Fruit fly (Drosophila melanogaster) whole organism, embryonic: ENCODE results near the gene nan.

Experiments used
- Asciz ChIP-seq: fragments of 200-800 bp; sonication (Bioruptor generic); optimal IDR thresholded peaks from 2 replicates; lab custom pipeline; 2017; ENCODE audit warnings: missing biosample characterization, mild to moderate bottlenecking, missing genetic modification characterization, missing genetic modification reagents
- BEAF-32 ChIP-seq: fragments of 200-800 bp; sonication (Bioruptor generic); optimal IDR thresholded peaks from 3 replicates; lab custom pipeline; 2017; ENCODE audit warnings: missing biosample characterization, missing genetic modification characterization, mild to moderate bottlenecking, moderate library complexity, missing genetic modification reagents
- CG12219 ChIP-seq: fragments of 200-800 bp; sonication (Bioruptor generic); optimal IDR thresholded peaks from 3 replicates; lab custom pipeline; 2018; ENCODE audit warnings: missing biosample characterization, mild to moderate bottlenecking, missing genetic modification characterization
- CG12744 ChIP-seq: fragments of 200-800 bp; sonication (Bioruptor generic); optimal IDR thresholded peaks from 2 replicates; lab custom pipeline; 2016; ENCODE audit warnings: missing biosample characterization, missing genetic modification characterization
- CG13123 ChIP-seq: fragments of 200-800 bp; sonication (Bioruptor generic); optimal IDR thresholded peaks from 2 replicates; lab custom pipeline; 2016; ENCODE audit warnings: missing biosample characterization, missing genetic modification characterization
- CG17385 ChIP-seq: fragments of 200-800 bp; sonication (Bioruptor generic); optimal IDR thresholded peaks from 3 replicates; lab custom pipeline; 2018; ENCODE audit warnings: missing biosample characterization, mild to moderate bottlenecking, missing genetic modification characterization
- CG17568 ChIP-seq: fragments of 200-800 bp; sonication (Bioruptor generic); optimal IDR thresholded peaks from 2 replicates; lab custom pipeline; 2018; ENCODE audit warnings: missing biosample characterization, mild to moderate bottlenecking, missing genetic modification characterization, moderate library complexity
- CG2120 ChIP-seq: fragments of 200-800 bp; sonication (Bioruptor generic); optimal IDR thresholded peaks from 3 replicates; lab custom pipeline; 2016; ENCODE audit warnings: missing biosample characterization, missing genetic modification characterization
- CG2875 ChIP-seq: fragments of 200-800 bp; sonication (Bioruptor generic); optimal IDR thresholded peaks from 2 replicates; lab custom pipeline; 2017; ENCODE audit warnings: missing biosample characterization, mild to moderate bottlenecking, missing genetic modification characterization, missing genetic modification reagents
- CG31224 ChIP-seq: fragments of 200-800 bp; sonication (Bioruptor generic); IDR thresholded peaks from 2 replicates; pipeline ENCODE4 v1.3.6; 2022; ENCODE audit warnings: missing biosample characterization, missing genetic modification characterization
- CG3163 ChIP-seq: fragments of 200-800 bp; sonication (Bioruptor generic); optimal IDR thresholded peaks from 3 replicates; lab custom pipeline; 2016; ENCODE audit warnings: missing biosample characterization, missing genetic modification characterization
- CG6765 ChIP-seq: fragments of 200-800 bp; sonication (Bioruptor generic); optimal IDR thresholded peaks from 3 replicates; lab custom pipeline; 2017; ENCODE audit warnings: missing biosample characterization, mild to moderate bottlenecking, missing genetic modification characterization
- Chrac-16 ChIP-seq: fragments of 200-800 bp; sonication (Bioruptor generic); optimal IDR thresholded peaks from 3 replicates; lab custom pipeline; 2016; ENCODE audit warnings: missing biosample characterization, missing genetic modification characterization
- Deaf1 ChIP-seq: fragments of 200-800 bp; optimal IDR thresholded peaks from 3 replicates; lab custom pipeline; 2019; ENCODE audit warnings: missing biosample characterization, mild to moderate bottlenecking, missing genetic modification characterization, moderate library complexity
- Dfd ChIP-seq, 2 experiments: fragments of >200 bp; optimal IDR thresholded peaks; 2 replicates each; lab custom pipeline; 2017; ENCODE audit warnings: missing biosample characterization in 2 of 2, missing genetic modification characterization in 2 of 2
- Drgx ChIP-seq: fragments of 200-800 bp; sonication (Bioruptor generic); IDR thresholded peaks from 2 replicates; pipeline ENCODE4 v1.3.6; 2022; ENCODE audit warnings: missing biosample characterization, missing genetic modification characterization
- Gug ChIP-seq: fragments of 200-800 bp; sonication (Bioruptor generic); IDR thresholded peaks from 4 replicates; pipeline ENCODE4 v1.3.6; 2022; ENCODE audit warnings: missing biosample characterization, missing genetic modification characterization
- H15 ChIP-seq: fragments of 200-800 bp; sonication (Bioruptor generic); IDR thresholded peaks from 3 replicates; pipeline ENCODE4 v1.3.6; 2022; ENCODE audit warnings: missing biosample characterization, missing genetic modification characterization
- Mrtf ChIP-seq: fragments of 200-800 bp; sonication (Bioruptor generic); IDR thresholded peaks from 3 replicates; pipeline ENCODE4 v1.3.6; 2022; ENCODE audit warnings: missing biosample characterization, missing genetic modification characterization
- NfI ChIP-seq: fragments of 200-800 bp; sonication (Bioruptor generic); optimal IDR thresholded peaks from 3 replicates; lab custom pipeline; 2018; ENCODE audit warnings: missing biosample characterization, mild to moderate bottlenecking, missing genetic modification characterization, moderate library complexity
- Optix ChIP-seq: fragments of 200-800 bp; sonication (Bioruptor generic); IDR thresholded peaks from 3 replicates; pipeline ENCODE4 v1.3.6; 2022; ENCODE audit warnings: missing biosample characterization, missing genetic modification characterization
- Pdp1 ChIP-seq, 2 experiments: fragments of 200-800 bp; sonication (Bioruptor generic); optimal IDR thresholded peaks; 3 replicates each; lab custom pipeline; 2016; ENCODE audit warnings: missing biosample characterization in 2 of 2, missing genetic modification characterization in 2 of 2, mild to moderate bottlenecking in 1 of 2, moderate library complexity in 1 of 2
- Sin3A ChIP-seq: fragments of >200 bp; optimal IDR thresholded peaks from 2 replicates; lab custom pipeline; 2018
- Sox100B ChIP-seq: fragments of 200-800 bp; sonication (Bioruptor generic); optimal IDR thresholded peaks from 3 replicates; lab custom pipeline; 2018; ENCODE audit warnings: missing biosample characterization, mild to moderate bottlenecking, missing genetic modification characterization
- Tbp ChIP-seq: fragments of >200 bp; optimal IDR thresholded peaks from 2 replicates; lab custom pipeline; 2018; ENCODE audit warnings: missing biosample characterization, missing genetic modification characterization
- Trl ChIP-seq, 3 experiments: fragments of >200 bp in 2 of 3; fragments of 200-800 bp in 1 of 3; sonication (Bioruptor generic) in 1 of 3; optimal IDR thresholded peaks; 2 replicates in 1 of 3; 3 replicates in 2 of 3; lab custom pipeline; 2016 to 2017; ENCODE audit warnings: missing biosample characterization in 1 of 3, missing genetic modification characterization in 1 of 3
- Vsx1 ChIP-seq: fragments of 200-800 bp; sonication (Bioruptor generic); optimal IDR thresholded peaks from 2 replicates; lab custom pipeline; 2017; ENCODE audit warnings: missing biosample characterization, mild to moderate bottlenecking, missing genetic modification characterization, missing genetic modification reagents
- ci ChIP-seq: fragments of 200-800 bp; sonication (Bioruptor generic); IDR thresholded peaks from 3 replicates; pipeline ENCODE4 v1.3.6; 2022; ENCODE audit warnings: missing biosample characterization, missing genetic modification characterization
- dan ChIP-seq: fragments of 200-800 bp; sonication (Bioruptor generic); IDR thresholded peaks from 2 replicates; pipeline ENCODE4 v1.3.6; 2022; ENCODE audit warnings: missing biosample characterization, missing genetic modification characterization
- gcm2 ChIP-seq: fragments of 200-800 bp; sonication (Bioruptor generic); optimal IDR thresholded peaks from 2 replicates; lab custom pipeline; 2016; ENCODE audit warnings: missing biosample characterization, missing genetic modification characterization
- grn ChIP-seq: fragments of 200-800 bp; sonication (Bioruptor generic); optimal IDR thresholded peaks from 3 replicates; lab custom pipeline; 2017; ENCODE audit warnings: missing biosample characterization, missing genetic modification characterization
- gsb-n ChIP-seq: fragments of 200-800 bp; sonication (Bioruptor generic); optimal IDR thresholded peaks from 3 replicates; lab custom pipeline; 2018; ENCODE audit warnings: missing biosample characterization, mild to moderate bottlenecking, missing genetic modification characterization
- gt ChIP-seq: fragments of 200-800 bp; sonication (Bioruptor generic); IDR thresholded peaks from 2 replicates; pipeline ENCODE4 v1.3.6; 2022; ENCODE audit warnings: missing biosample characterization, missing genetic modification characterization
- ham ChIP-seq: fragments of 200-800 bp; sonication (Bioruptor generic); IDR thresholded peaks from 2 replicates; pipeline ENCODE4 v1.3.6; 2022; ENCODE audit warnings: missing biosample characterization, missing genetic modification characterization
- jigr1 ChIP-seq: fragments of 200-800 bp; sonication (Bioruptor generic); IDR thresholded peaks from 3 replicates; pipeline ENCODE4 v1.3.6; 2022; ENCODE audit warnings: missing biosample characterization, missing genetic modification characterization
- lbe ChIP-seq: fragments of 200-800 bp; sonication (Bioruptor generic); optimal IDR thresholded peaks from 2 replicates; lab custom pipeline; 2016; ENCODE audit warnings: missing biosample characterization, mild to moderate bottlenecking, missing genetic modification characterization
- lmd ChIP-seq: fragments of 200-800 bp; sonication (Bioruptor generic); IDR thresholded peaks from 2 replicates; pipeline ENCODE4 v1.3.6; 2022; ENCODE audit warnings: missing biosample characterization, missing genetic modification characterization
- psq ChIP-seq: fragments of 200-800 bp; sonication (Bioruptor generic); optimal IDR thresholded peaks from 2 replicates; lab custom pipeline; 2017; ENCODE audit warnings: missing biosample characterization, missing genetic modification characterization
- sc ChIP-seq, 3 experiments: fragments of >200 bp in 2 of 3; fragments of 200-800 bp in 1 of 3; sonication (Bioruptor generic) in 1 of 3; optimal IDR thresholded peaks; 2 replicates in 2 of 3; 3 replicates in 1 of 3; lab custom pipeline; 2017; ENCODE audit warnings: mild to moderate bottlenecking in 1 of 3, missing biosample characterization in 1 of 3, missing genetic modification characterization in 1 of 3, missing genetic modification reagents in 1 of 3
- sens ChIP-seq: fragments of 200-800 bp; sonication (Bioruptor generic); peaks from one replicate; lab custom pipeline; 2016; ENCODE audit warnings: missing biosample characterization, missing genetic modification characterization
- stc ChIP-seq: fragments of 200-800 bp; sonication (Bioruptor generic); IDR thresholded peaks from 2 replicates; pipeline ENCODE4 v1.3.6; 2022; ENCODE audit warnings: missing biosample characterization, missing genetic modification characterization
- tap ChIP-seq: fragments of 200-800 bp; optimal IDR thresholded peaks from 3 replicates; lab custom pipeline; 2019; ENCODE audit warnings: missing biosample characterization, mild to moderate bottlenecking, missing genetic modification characterization, moderate library complexity
- ttk ChIP-seq: fragments of 200-800 bp; sonication (Bioruptor generic); IDR thresholded peaks from 2 replicates; pipeline ENCODE4 v2.1.2; 2022; ENCODE audit warnings: missing biosample characterization, missing genetic modification characterization

The nan gene

DNA sequence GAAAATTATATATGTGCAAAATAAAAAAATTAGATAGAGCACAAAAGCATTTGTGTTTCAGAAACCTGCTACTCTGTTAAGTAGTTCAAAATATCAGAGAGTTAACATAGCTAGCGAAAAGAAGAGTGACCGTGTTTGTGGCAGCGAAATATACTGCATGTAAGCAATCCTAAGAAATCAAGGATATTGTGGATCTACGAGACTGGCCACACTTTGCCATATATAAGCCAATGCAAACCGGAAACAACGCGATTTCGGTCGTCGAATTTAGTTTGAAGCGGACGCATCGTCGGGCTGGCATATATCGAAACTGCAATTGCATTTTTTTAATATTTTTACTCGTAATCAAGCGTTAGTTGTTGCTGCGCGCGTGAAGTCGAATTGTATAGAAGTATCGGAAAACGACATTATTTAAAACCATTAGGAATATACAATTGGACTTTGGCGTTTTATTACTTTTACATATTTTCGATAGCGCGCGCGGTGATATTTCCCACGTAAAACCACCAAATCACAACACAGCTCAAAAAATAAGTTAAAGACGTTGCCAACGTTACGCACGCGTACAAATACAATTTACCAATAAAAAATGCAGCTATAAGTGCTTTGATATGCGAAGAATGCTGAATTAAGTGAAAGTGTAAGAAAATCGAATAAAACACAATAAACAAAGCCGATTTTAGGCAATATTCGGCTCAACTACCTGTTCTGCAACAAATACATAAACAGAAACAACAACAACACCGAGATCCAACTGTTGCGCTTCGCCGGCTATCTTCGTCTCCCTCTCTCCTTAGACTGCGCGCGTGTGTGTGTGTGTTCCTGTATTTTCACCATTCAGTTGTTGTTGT, 1.4 kb upstream of the nan start, which contains the start of gene nuf (continued):
- TF ChIP-seq sens (GFP tag; lab: Kevin White, UChicago) (peak; percentile 88), Mrtf (no peak), Optix (GFP tag; lab: Robert Waterston, UW) (no peak), Drgx (GFP tag; lab: Robert Waterston, UW) (peak; percentile 18; the same call in 1 of the 2 replicates), CG3163 (peak; percentile 33), psq (GFP tag; lab: Kevin White, UChicago) (no peak), Tbp (GFP tag; lab: Kevin White, UChicago) (no peak), grn (GFP tag; lab: Kevin White, UChicago) (no peak), jigr1 (no peak), CG2875 (GFP tag; lab: Kevin White, UChicago) (peak; percentile 24), CG31224 (GFP tag; lab: Robert Waterston, UW) (no peak), BEAF-32 (GFP tag; lab: Kevin White, UChicago) (peak; percentile 39), CG6765 (GFP tag; lab: Kevin White, UChicago) (peak; percentile 83), CG12744 (GFP tag; lab: Kevin White, UChicago) (no peak), Pdp1 (GFP tag; optimal IDR thresholded peaks at IDR 0.05; lab: Kevin White, UChicago) (peak in 1 of 2 experiments; percentile 33), Dfd (GFP tag; optimal IDR thresholded peaks at IDR 0.05; lab: Kevin White, UChicago) (no peak), gt (GFP tag; lab: Robert Waterston, UW) (no peak), gsb-n (tag; lab: Kevin White, UChicago) (peak; percentile 16), ttk (peak; percentile 33; the same call in 1 of the 2 replicates), Deaf1 (tag; lab: Kevin White, UChicago) (peak; percentile 41), stc (GFP tag; lab: Robert Waterston, UW) (peak; percentile 48; the same call in 1 of the 2 replicates), Sox100B (GFP tag; lab: Kevin White, UChicago) (peak; percentile 74), ham (GFP tag; lab: Robert Waterston, UW) (no peak), lmd (GFP tag; lab: Robert Waterston, UW) (no peak), gcm2 (GFP tag; lab: Kevin White, UChicago) (peak; percentile 11), CG17385 (peak; percentile 62), Sin3A (no peak), tap (tag; lab: Kevin White, UChicago) (no peak), CG12219 (GFP tag; lab: Kevin White, UChicago) (peak; percentile 39), Vsx1 (no peak), CG13123 (GFP tag; lab: Kevin White, UChicago) (no peak), lbe (peak; percentile 51), Gug (GFP tag; lab: Robert Waterston, UW) (no peak), NfI (GFP tag; lab: Kevin White, UChicago) (peak; percentile 34), Asciz (GFP tag; lab: Kevin White, UChicago) (no peak), CG17568 (peak; percentile 55), Chrac-16 (GFP tag; lab: Kevin White, UChicago) (no peak), ci (GFP tag; lab: Robert Waterston, UW) (peak; percentile 86), Trl (optimal IDR thresholded peaks at IDR 0.05; lab: Kevin White, UChicago) (no peak), Trl (GFP tag; optimal IDR thresholded peaks at IDR 0.05; lab: Kevin White, UChicago) (peak; percentile 16), CG2120 (no peak), dan (GFP tag; lab: Robert Waterston, UW) (no peak), sc (optimal IDR thresholded peaks at IDR 0.05; lab: Kevin White, UChicago) (no peak), sc (GFP tag; optimal IDR thresholded peaks at IDR 0.05; lab: Kevin White, UChicago) (no peak), H15 (GFP tag; lab: Robert Waterston, UW) (no peak)
